Worm (Caenorhabditis elegans) whole organism, L4/young adult: ENCODE results near the gene F31A3.3.

Source experiments
- W03F9.2 ChIP-seq: fragments of 150-350 bp; optimal IDR thresholded peaks from 2 replicates; lab custom pipeline; 2014; ENCODE audit warnings: missing biosample characterization, missing genetic modification characterization
- dao-5 ChIP-seq: sonication (generic microtip); optimal IDR thresholded peaks from 2 replicates; lab custom pipeline; 2016; ENCODE audit warnings: missing genotype, missing genetic modification characterization, moderate library complexity, missing compliant biosample characterization
- him-1 ChIP-seq: sonication (generic microtip); optimal IDR thresholded peaks from 2 replicates; lab custom pipeline; 2016; ENCODE audit warnings: missing genotype, missing genetic modification reagents, missing genetic modification characterization, missing compliant biosample characterization

DNA sequence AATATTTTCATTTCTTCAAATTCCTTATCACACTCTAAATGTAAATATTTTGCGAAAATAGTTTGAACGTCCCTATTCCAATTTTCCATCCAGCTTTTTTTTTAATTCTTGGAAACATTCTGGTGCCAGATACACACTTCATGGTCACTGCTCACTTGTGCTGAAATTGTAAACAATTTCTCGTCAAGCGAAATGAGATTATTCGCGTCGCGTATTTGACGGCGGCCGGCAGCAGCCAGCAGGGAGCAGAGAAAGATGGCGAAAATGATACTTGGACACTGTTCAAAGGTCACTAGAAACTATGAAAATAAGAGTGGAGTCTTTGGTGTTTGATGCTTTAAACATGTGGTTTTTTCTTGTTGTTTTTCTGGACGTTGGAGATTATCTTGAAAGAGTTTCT is 29.4 kb downstream of the F31A3.3 start:
- TF ChIP-seq W03F9.2 (tag; lab: Kevin White, UChicago): no peak
- no peak for TF ChIP-seq him-1 (tag; lab: Kevin White, UChicago)
- TF ChIP-seq dao-5 (tag; lab: Kevin White, UChicago): no peak
